Fruit fly (Drosophila melanogaster) whole organism, embryonic: ENCODE data around the gene CG42305.

Experiments
- CG12155 ChIP-seq: fragments of 200-800 bp; sonication (Bioruptor generic); optimal IDR thresholded peaks from 3 replicates; lab custom pipeline; 2016; ENCODE audit warnings: missing biosample characterization, missing genetic modification characterization
- CG13123 ChIP-seq: fragments of 200-800 bp; sonication (Bioruptor generic); optimal IDR thresholded peaks from 2 replicates; lab custom pipeline; 2016; ENCODE audit warnings: missing biosample characterization, missing genetic modification characterization
- CG13624 ChIP-seq: fragments of 200-800 bp; sonication (Bioruptor generic); optimal IDR thresholded peaks from 2 replicates; lab custom pipeline; 2016; ENCODE audit warnings: missing biosample characterization, missing genetic modification characterization
- CG14014 ChIP-seq: fragments of 200-800 bp; sonication (Bioruptor generic); IDR thresholded peaks from 2 replicates; pipeline ENCODE4 v1.3.6; 2022; ENCODE audit warnings: missing biosample characterization, missing genetic modification characterization
- CG14441 ChIP-seq: fragments of 200-800 bp; sonication (Bioruptor generic); IDR thresholded peaks from 2 replicates; pipeline ENCODE4 v1.3.6; 2022; ENCODE audit warnings: missing biosample characterization, missing genetic modification characterization
- CG2120 ChIP-seq: fragments of 200-800 bp; sonication (Bioruptor generic); optimal IDR thresholded peaks from 3 replicates; lab custom pipeline; 2016; ENCODE audit warnings: missing biosample characterization, missing genetic modification characterization
- CG3163 ChIP-seq: fragments of 200-800 bp; sonication (Bioruptor generic); optimal IDR thresholded peaks from 3 replicates; lab custom pipeline; 2016; ENCODE audit warnings: missing biosample characterization, missing genetic modification characterization
- CG4404 ChIP-seq: fragments of 200-800 bp; sonication (Bioruptor generic); IDR thresholded peaks from 2 replicates; pipeline ENCODE4 v1.3.6; 2022; ENCODE audit warnings: missing biosample characterization, missing genetic modification characterization
- CG7271 ChIP-seq: fragments of 200-800 bp; sonication (Bioruptor generic); optimal IDR thresholded peaks from 2 replicates; lab custom pipeline; 2018; ENCODE audit warnings: missing biosample characterization, mild to moderate bottlenecking, missing genetic modification characterization, moderate library complexity
- CG7372 ChIP-seq: fragments of 200-800 bp; sonication (Bioruptor generic); IDR thresholded peaks from 2 replicates; pipeline ENCODE4 v1.3.6; 2022; ENCODE audit warnings: missing biosample characterization, missing genetic modification characterization
- CG8281 ChIP-seq: fragments of 200-800 bp; sonication (Bioruptor generic); optimal IDR thresholded peaks from 2 replicates; lab custom pipeline; 2018; ENCODE audit warnings: missing biosample characterization, mild to moderate bottlenecking, missing genetic modification characterization, moderate library complexity
- CG8388 ChIP-seq: fragments of 200-800 bp; sonication (Bioruptor generic); optimal IDR thresholded peaks from 2 replicates; lab custom pipeline; 2019; ENCODE audit warnings: missing biosample characterization, mild to moderate bottlenecking, missing genetic modification characterization, moderate library complexity
- CG8478 ChIP-seq: fragments of >200 bp; optimal IDR thresholded peaks from 2 replicates; lab custom pipeline; 2018
- CG9797 ChIP-seq: fragments of 200-800 bp; sonication (Bioruptor generic); optimal IDR thresholded peaks from 3 replicates; lab custom pipeline; 2018; ENCODE audit warnings: missing biosample characterization, mild to moderate bottlenecking, missing genetic modification characterization
- Chrac-16 ChIP-seq: fragments of 200-800 bp; sonication (Bioruptor generic); optimal IDR thresholded peaks from 3 replicates; lab custom pipeline; 2016; ENCODE audit warnings: missing biosample characterization, missing genetic modification characterization
- HHEX ChIP-seq: fragments of 200-800 bp; sonication (Bioruptor generic); optimal IDR thresholded peaks from 3 replicates; lab custom pipeline; 2017; ENCODE audit warnings: missing biosample characterization, mild to moderate bottlenecking, missing genetic modification characterization, missing genetic modification reagents
- Hmr ChIP-seq: fragments of 200-800 bp; sonication (Bioruptor generic); optimal IDR thresholded peaks from 3 replicates; lab custom pipeline; 2017; ENCODE audit warnings: mild to moderate bottlenecking, missing biosample characterization, missing genetic modification reagents, missing genetic modification characterization
- Hr78 ChIP-seq, 2 experiments: fragments of 200-800 bp in 1 of 2; fragments of >200 bp in 1 of 2; sonication (Bioruptor generic) in 1 of 2; optimal IDR thresholded peaks; 2 replicates each; lab custom pipeline; 2017 to 2019; ENCODE audit warnings: missing biosample characterization in 2 of 2, missing genetic modification characterization in 2 of 2, mild to moderate bottlenecking in 1 of 2, moderate library complexity in 1 of 2
- Kr ChIP-seq: fragments of 200-800 bp; sonication (Bioruptor generic); optimal IDR thresholded peaks from 2 replicates; lab custom pipeline; 2017; ENCODE audit warnings: missing biosample characterization, mild to moderate bottlenecking, missing genetic modification characterization
- MESR4 ChIP-seq: fragments of 200-800 bp; sonication (Bioruptor generic); optimal IDR thresholded peaks from 2 replicates; lab custom pipeline; 2018; ENCODE audit warnings: missing biosample characterization, mild to moderate bottlenecking, missing genetic modification characterization, moderate library complexity
- MTF-1 ChIP-seq: fragments of 200-800 bp; sonication (Bioruptor generic); optimal IDR thresholded peaks from 2 replicates; lab custom pipeline; 2018; ENCODE audit warnings: missing biosample characterization, mild to moderate bottlenecking, missing genetic modification characterization, borderline replicate concordance
- Neu2 ChIP-seq: fragments of 200-800 bp; sonication (Bioruptor generic); optimal IDR thresholded peaks from 3 replicates; lab custom pipeline; 2016; ENCODE audit warnings: missing biosample characterization, missing genetic modification characterization, borderline replicate concordance
- Nf-YA ChIP-seq: fragments of 200-800 bp; sonication (Bioruptor generic); IDR thresholded peaks from 2 replicates; pipeline ENCODE4 v1.3.6; 2022; ENCODE audit warnings: missing biosample characterization, missing genetic modification characterization
- NfI ChIP-seq: fragments of 200-800 bp; sonication (Bioruptor generic); optimal IDR thresholded peaks from 3 replicates; lab custom pipeline; 2018; ENCODE audit warnings: missing biosample characterization, mild to moderate bottlenecking, missing genetic modification characterization, moderate library complexity
- Optix ChIP-seq: fragments of 200-800 bp; sonication (Bioruptor generic); IDR thresholded peaks from 3 replicates; pipeline ENCODE4 v1.3.6; 2022; ENCODE audit warnings: missing biosample characterization, missing genetic modification characterization
- Rx ChIP-seq: fragments of 200-800 bp; sonication (Bioruptor generic); IDR thresholded peaks from 2 replicates; pipeline ENCODE4 v1.3.6; 2022; ENCODE audit warnings: missing biosample characterization, missing genetic modification characterization
- Sry-δ ChIP-seq: fragments of 200-800 bp; sonication (Bioruptor generic); optimal IDR thresholded peaks from 2 replicates; lab custom pipeline; 2016; ENCODE audit warnings: missing biosample characterization, missing genetic modification characterization
- Ssrp ChIP-seq: fragments of 200-800 bp; sonication (Bioruptor generic); optimal IDR thresholded peaks from 2 replicates; lab custom pipeline; 2018; ENCODE audit warnings: missing biosample characterization, mild to moderate bottlenecking, missing genetic modification characterization, moderate library complexity
- Trl ChIP-seq, 3 experiments: fragments of >200 bp in 2 of 3; fragments of 200-800 bp in 1 of 3; sonication (Bioruptor generic) in 1 of 3; optimal IDR thresholded peaks; 2 replicates in 1 of 3; 3 replicates in 2 of 3; lab custom pipeline; 2016 to 2017; ENCODE audit warnings: missing biosample characterization in 1 of 3, missing genetic modification characterization in 1 of 3
- bsh ChIP-seq, 2 experiments: fragments of 200-800 bp; sonication (Bioruptor generic); optimal IDR thresholded peaks; 2 replicates each; lab custom pipeline; 2017 to 2018; ENCODE audit warnings: mild to moderate bottlenecking in 2 of 2, missing biosample characterization in 2 of 2, missing genetic modification characterization in 2 of 2, moderate library complexity in 1 of 2
- caup ChIP-seq: fragments of 200-800 bp; sonication (Bioruptor generic); optimal IDR thresholded peaks from 3 replicates; lab custom pipeline; 2017; ENCODE audit warnings: missing biosample characterization, mild to moderate bottlenecking, missing genetic modification characterization, moderate library complexity; ENCODE audit not compliant: severe bottlenecking
- croc ChIP-seq: fragments of 200-800 bp; sonication (Bioruptor generic); conservative IDR thresholded peaks from 3 replicates; pipeline ENCODE4 v1.3.6; 2022; ENCODE audit warnings: missing biosample characterization, missing genetic modification characterization
- crol ChIP-seq: fragments of 200-800 bp; sonication (Bioruptor generic); IDR thresholded peaks from 2 replicates; pipeline ENCODE4 v1.3.6; 2022; ENCODE audit warnings: missing biosample characterization, missing genetic modification characterization
- dm ChIP-seq: fragments of 200-800 bp; sonication (Bioruptor generic); optimal IDR thresholded peaks from 3 replicates; lab custom pipeline; 2016; ENCODE audit warnings: missing biosample characterization, missing genetic modification characterization
- emc ChIP-seq: fragments of 200-800 bp; sonication (Bioruptor generic); optimal IDR thresholded peaks from 2 replicates; lab custom pipeline; 2016; ENCODE audit warnings: missing biosample characterization, missing genetic modification characterization
- exex ChIP-seq: fragments of 200-800 bp; sonication (Bioruptor generic); optimal IDR thresholded peaks from 4 replicates; lab custom pipeline; 2018; ENCODE audit warnings: missing biosample characterization, mild to moderate bottlenecking, missing genetic modification characterization, moderate library complexity
- eyg ChIP-seq: fragments of 200-800 bp; sonication (Bioruptor generic); optimal IDR thresholded peaks from 3 replicates; lab custom pipeline; 2016; ENCODE audit warnings: missing biosample characterization, missing genetic modification characterization
- ham ChIP-seq: fragments of 200-800 bp; sonication (Bioruptor generic); IDR thresholded peaks from 2 replicates; pipeline ENCODE4 v1.3.6; 2022; ENCODE audit warnings: missing biosample characterization, missing genetic modification characterization
- ind ChIP-seq: fragments of 200-800 bp; sonication (Bioruptor generic); optimal IDR thresholded peaks from 3 replicates; lab custom pipeline; 2016; ENCODE audit warnings: missing biosample characterization, missing genetic modification characterization
- lab ChIP-seq: fragments of 200-800 bp; sonication (Bioruptor generic); optimal IDR thresholded peaks from 3 replicates; lab custom pipeline; 2017; ENCODE audit warnings: missing biosample characterization, missing genetic modification characterization, mild to moderate bottlenecking, moderate library complexity, missing genetic modification reagents
- nerfin-1 ChIP-seq: fragments of 200-800 bp; sonication (Bioruptor generic); optimal IDR thresholded peaks from 3 replicates; lab custom pipeline; 2019; ENCODE audit warnings: missing biosample characterization, mild to moderate bottlenecking, missing genetic modification characterization, moderate library complexity
- nerfin-2 ChIP-seq: fragments of 200-800 bp; sonication (Bioruptor generic); IDR thresholded peaks from 2 replicates; pipeline ENCODE4 v1.3.6; 2022; ENCODE audit warnings: missing biosample characterization, missing genetic modification characterization; ENCODE audit not compliant: partially characterized antibody
- org-1 ChIP-seq: fragments of 200-800 bp; sonication (Bioruptor generic); optimal IDR thresholded peaks from 2 replicates; lab custom pipeline; 2017; ENCODE audit warnings: missing biosample characterization, missing genetic modification characterization
- psq ChIP-seq: fragments of 200-800 bp; sonication (Bioruptor generic); optimal IDR thresholded peaks from 2 replicates; lab custom pipeline; 2017; ENCODE audit warnings: missing biosample characterization, missing genetic modification characterization
- repo ChIP-seq: fragments of 200-800 bp; sonication (Bioruptor generic); optimal IDR thresholded peaks from 2 replicates; lab custom pipeline; 2016; ENCODE audit warnings: missing biosample characterization, missing genetic modification characterization
- sens ChIP-seq: fragments of 200-800 bp; sonication (Bioruptor generic); peaks from one replicate; lab custom pipeline; 2016; ENCODE audit warnings: missing biosample characterization, missing genetic modification characterization
- slp2 ChIP-seq: fragments of 200-800 bp; sonication (Bioruptor generic); optimal IDR thresholded peaks from 2 replicates; lab custom pipeline; 2016; ENCODE audit warnings: missing biosample characterization, missing genetic modification characterization
- vfl ChIP-seq: fragments of 200-800 bp; sonication (Bioruptor generic); optimal IDR thresholded peaks from 2 replicates; lab custom pipeline; 2016; ENCODE audit warnings: missing biosample characterization, missing genetic modification characterization
- z ChIP-seq: fragments of 200-800 bp; sonication (Bioruptor generic); IDR thresholded peaks from 3 replicates; pipeline ENCODE4 v1.3.6; 2022; ENCODE audit warnings: missing biosample characterization, missing genetic modification characterization

The CG42305 gene

DNA sequence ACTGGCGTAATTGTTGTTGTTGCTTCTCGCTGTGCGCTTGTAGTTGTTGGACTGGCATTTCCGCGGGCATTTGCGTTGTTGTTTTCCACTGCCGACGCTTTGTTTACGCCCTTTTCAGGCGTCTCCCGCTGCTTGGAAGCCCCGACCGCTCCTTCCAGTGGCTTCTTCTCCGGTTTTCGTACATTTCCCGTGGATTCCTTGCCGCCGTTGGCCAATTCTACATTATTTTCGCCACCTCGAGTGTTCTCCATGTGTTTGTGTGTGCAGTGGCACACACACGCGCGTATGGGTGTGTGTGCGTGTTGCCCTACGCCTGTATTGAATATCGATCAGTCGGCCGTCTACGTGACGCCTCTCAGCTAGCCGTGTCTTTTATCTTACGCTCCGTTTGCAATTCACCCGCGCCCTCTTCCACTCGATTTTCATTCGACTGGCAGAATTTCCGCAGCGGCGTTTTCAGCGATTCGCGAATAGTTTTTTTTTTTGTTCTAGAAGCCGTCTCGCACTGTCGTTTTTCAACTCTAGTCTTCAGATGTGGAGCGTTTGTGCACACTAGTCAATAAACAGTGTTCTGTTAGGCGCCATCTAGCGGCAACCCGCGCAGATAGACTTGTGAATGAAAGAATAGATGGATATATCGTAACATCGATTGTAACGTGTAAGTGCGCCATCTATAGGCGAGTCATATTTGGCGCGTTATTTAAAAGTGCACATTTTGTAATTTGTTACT, 26.9 kb downstream of the CG42305 start, which contains the start of gene CG10600 (continued):
- TF ChIP-seq Kr (GFP tag; lab: Kevin White, UChicago): no peak
- TF ChIP-seq eyg (GFP tag; lab: Kevin White, UChicago): peak; percentile 80
- peak; percentile 66 for TF ChIP-seq nerfin-2 (GFP tag; lab: Robert Waterston, UW)
- TF ChIP-seq CG2120 (GFP tag; lab: Kevin White, UChicago): peak; percentile 93
- no peak for TF ChIP-seq z (GFP tag; lab: Robert Waterston, UW)
- TF ChIP-seq vfl (GFP tag; lab: Kevin White, UChicago): peak; percentile 85
- TF ChIP-seq croc (GFP tag; lab: Robert Waterston, UW): no peak
- no peak for TF ChIP-seq ham (GFP tag; lab: Robert Waterston, UW)
- peak; percentile 86 for TF ChIP-seq dm (GFP tag; lab: Kevin White, UChicago)
- no peak for TF ChIP-seq CG7271 (tag; lab: Kevin White, UChicago)
- peak; percentile 91 for TF ChIP-seq CG13624 (GFP tag; lab: Kevin White, UChicago)
- TF ChIP-seq Neu2: no peak
- TF ChIP-seq org-1 (GFP tag; lab: Kevin White, UChicago): peak; percentile 69
- TF ChIP-seq CG7372: peak; percentile 16; the same call in 1 of the 2 replicates
- TF ChIP-seq ind (GFP tag; lab: Kevin White, UChicago): peak; percentile 86
- TF ChIP-seq repo (GFP tag; lab: Kevin White, UChicago): peak; percentile 85
- TF ChIP-seq CG8281 (tag; lab: Kevin White, UChicago): no peak
- TF ChIP-seq HHEX (GFP tag; lab: Kevin White, UChicago): peak; percentile 77
- peak; percentile 76 for TF ChIP-seq emc (GFP tag; lab: Kevin White, UChicago)
- peak; percentile 89 for TF ChIP-seq lab (GFP tag; lab: Kevin White, UChicago)
- TF ChIP-seq CG3163: peak; percentile 80
- TF ChIP-seq nerfin-1 (tag; lab: Kevin White, UChicago): peak; percentile 64
- peak; percentile 58; the same call in 2 of the 3 replicates for TF ChIP-seq Optix (GFP tag; lab: Robert Waterston, UW)
- peak; percentile 55 for TF ChIP-seq CG14014
- no peak for TF ChIP-seq Hr78 (GFP tag; optimal IDR thresholded peaks at IDR 0.05; lab: Kevin White, UChicago)
- TF ChIP-seq MTF-1: peak; percentile 80
- TF ChIP-seq Rx (GFP tag; lab: Robert Waterston, UW): peak; percentile 60
- TF ChIP-seq CG12155 (GFP tag; lab: Kevin White, UChicago): peak; percentile 96
- no peak for TF ChIP-seq Nf-YA (GFP tag; lab: Robert Waterston, UW)
- peak; percentile 79 for TF ChIP-seq Chrac-16 (GFP tag; lab: Kevin White, UChicago)
- peak; percentile 86 for TF ChIP-seq NfI
- peak; percentile 10 for TF ChIP-seq Ssrp (tag; lab: Kevin White, UChicago)
- peak; percentile 93 for TF ChIP-seq sens (GFP tag; lab: Kevin White, UChicago)
- TF ChIP-seq MESR4 (GFP tag; lab: Kevin White, UChicago): peak; percentile 84
- TF ChIP-seq crol (GFP tag; lab: Robert Waterston, UW): no peak
- peak; percentile 83 for TF ChIP-seq Sry-δ (GFP tag; lab: Kevin White, UChicago)
- peak; percentile 77 for TF ChIP-seq CG13123 (GFP tag; lab: Kevin White, UChicago)
- no peak for TF ChIP-seq CG8388 (GFP tag; lab: Kevin White, UChicago)
- peak; percentile 63 for TF ChIP-seq CG14441 (GFP tag; lab: Robert Waterston, UW)
- peak; percentile 87 for TF ChIP-seq CG8478 (lab: Kevin White, UChicago)
- TF ChIP-seq Trl (optimal IDR thresholded peaks at IDR 0.05; lab: Kevin White, UChicago): no peak
- TF ChIP-seq Trl (GFP tag; optimal IDR thresholded peaks at IDR 0.05; lab: Kevin White, UChicago): peak; percentile 90
- TF ChIP-seq caup (GFP tag; lab: Kevin White, UChicago): peak; percentile 88
- TF ChIP-seq CG4404: no peak
- peak; percentile 51 to 56 for TF ChIP-seq bsh (GFP tag; optimal IDR thresholded peaks at IDR 0.05; lab: Kevin White, UChicago)
- TF ChIP-seq Hmr: peak; percentile 93
- peak; percentile 69 for TF ChIP-seq psq (GFP tag; lab: Kevin White, UChicago)
- peak; percentile 63 for TF ChIP-seq slp2
- TF ChIP-seq exex: no peak
- TF ChIP-seq CG9797 (GFP tag; lab: Kevin White, UChicago): peak; percentile 56
